Worm (Caenorhabditis elegans): Measurements from ENCODE around the gene Y38F1A.8.
"Not testable (repeated sequence)": the region's sequence is repeated elsewhere in the genome, so short reads cannot be mapped to it uniquely, and the experiment has no call there.

The Y38F1A.8 gene

ce11 chrII:13036717-13037116, 36.1 kb upstream of the Y38F1A.8 start, which contains the start of gene F18A11.3 (continued):
- TF ChIP-seq lin-39 (tag; optimal IDR thresholded peaks at IDR 0.05) (no peak), sem-4 (tag; optimal IDR thresholded peaks at IDR 0.05) (no peak), mab-5 (tag; optimal IDR thresholded peaks at IDR 0.05) (no peak), nhr-77 (tag; optimal IDR thresholded peaks at IDR 0.05) (no peak), fos-1 (tag; optimal IDR thresholded peaks at IDR 0.05) (no peak)

- TF ChIP-seq sma-9 (GFP tag; optimal IDR thresholded peaks at IDR 0.05); sma-9 (tag; optimal IDR thresholded peaks at IDR 0.05); unc-39 (tag; optimal IDR thresholded peaks at IDR 0.05); nhr-77 (tag; optimal IDR thresholded peaks at IDR 0.05): not testable (repeated sequence)
Observed at ce11 chrII:13031649-13032191, 31.1 kb upstream of the Y38F1A.8 start, which contains the start of gene F18A11.2. Gene F18A11.2 (plus strand): TSS chrII:13031699.

- TF ChIP-seq nhr-129 (tag; optimal IDR thresholded peaks at IDR 0.05), result peak; percentile 70
- TF ChIP-seq nhr-23 (tag; optimal IDR thresholded peaks at IDR 0.05), result no peak
- TF ChIP-seq nhr-237 (tag; optimal IDR thresholded peaks at IDR 0.05), result no peak
- peak in 1 of 2 experiments; percentile 6 for TF ChIP-seq mdl-1 (tag; optimal IDR thresholded peaks at IDR 0.05)
- TF ChIP-seq fos-1 (tag; optimal IDR thresholded peaks at IDR 0.05), result peak; percentile 66
- TF ChIP-seq ztf-11 (tag; optimal IDR thresholded peaks at IDR 0.05), result no peak
- peak; percentile 46 for TF ChIP-seq nhr-21 (tag; optimal IDR thresholded peaks at IDR 0.05)
- no peak for TF ChIP-seq ceh-82 (tag; optimal IDR thresholded peaks at IDR 0.05)
- TF ChIP-seq crh-2 (tag; optimal IDR thresholded peaks at IDR 0.05), result peak; percentile 64
- TF ChIP-seq aly-2 (tag; optimal IDR thresholded peaks at IDR 0.05), result no peak
- TF ChIP-seq gmeb-1 (tag; optimal IDR thresholded peaks at IDR 0.05), result peak; percentile 14
- TF ChIP-seq ama-1 (optimal IDR thresholded peaks at IDR 0.05), result no peak
- no peak for TF ChIP-seq lin-11 (tag; optimal IDR thresholded peaks at IDR 0.05)
- TF ChIP-seq lin-39 (tag; optimal IDR thresholded peaks at IDR 0.05), result no peak
- no peak for TF ChIP-seq snpc-4 (tag; optimal IDR thresholded peaks at IDR 0.05)
- TF ChIP-seq F13H6.1 (tag; optimal IDR thresholded peaks at IDR 0.05), result peak; percentile 85
- no peak for TF ChIP-seq Y55F3AM.14 (GFP tag; optimal IDR thresholded peaks at IDR 0.05)
- TF ChIP-seq peb-1 (tag; optimal IDR thresholded peaks at IDR 0.05), result no peak
- TF ChIP-seq C34F6.9 (tag; optimal IDR thresholded peaks at IDR 0.05), result peak; percentile 58
- no peak for TF ChIP-seq nhr-10 (tag; optimal IDR thresholded peaks at IDR 0.05)
- no peak for TF ChIP-seq nhr-6 (tag; optimal IDR thresholded peaks at IDR 0.05)
- peak; percentile 47 for TF ChIP-seq sem-4 (tag; optimal IDR thresholded peaks at IDR 0.05)
- TF ChIP-seq egl-27 (tag; optimal IDR thresholded peaks at IDR 0.05), result peak; percentile 12
- TF ChIP-seq ztf-4 (tag; optimal IDR thresholded peaks at IDR 0.05), result no peak
- TF ChIP-seq sma-9 (GFP tag; optimal IDR thresholded peaks at IDR 0.05), result peak; percentile 53
- no peak for TF ChIP-seq sma-9 (tag; optimal IDR thresholded peaks at IDR 0.05)
- TF ChIP-seq zag-1 (tag; optimal IDR thresholded peaks at IDR 0.05), result no peak
- TF ChIP-seq lsy-2 (tag; optimal IDR thresholded peaks at IDR 0.05), result peak in 1 of 2 experiments; percentile 65
- TF ChIP-seq blmp-1 (tag; optimal IDR thresholded peaks at IDR 0.05; ENCODE audit: insufficient read depth), result peak; percentile 66
- no peak for TF ChIP-seq nhr-77 (tag; optimal IDR thresholded peaks at IDR 0.05)
- TF ChIP-seq unc-62 (GFP tag; optimal IDR thresholded peaks at IDR 0.05), result no peak
- TF ChIP-seq skn-1 (tag; optimal IDR thresholded peaks at IDR 0.05), result peak; percentile 20
- TF ChIP-seq nhr-12 (tag; optimal IDR thresholded peaks at IDR 0.05), result no peak
- no peak for TF ChIP-seq mbf-1 (tag; optimal IDR thresholded peaks at IDR 0.05)
- TF ChIP-seq dmd-4 (tag; optimal IDR thresholded peaks at IDR 0.05), result no peak
- TF ChIP-seq ztf-1 (GFP tag; conservative IDR thresholded peaks at IDR 0.05), result no peak
- TF ChIP-seq unc-55 (GFP tag; optimal IDR thresholded peaks at IDR 0.05), result peak; percentile 44
- no peak for TF ChIP-seq ZK546.5 (tag; optimal IDR thresholded peaks at IDR 0.05)
- peak; percentile 35 for TF ChIP-seq sma-3 (GFP tag; optimal IDR thresholded peaks at IDR 0.05)
- TF ChIP-seq nhr-25 (tag; optimal IDR thresholded peaks at IDR 0.05), result peak; percentile 74
Observed at ce11 chrII:13030567-13031188, 30.0 kb upstream of the Y38F1A.8 start.

All from whole organism, L2 larva.